Fruit fly (Drosophila melanogaster): Measurements from ENCODE around the gene CG13288.

CG13288 gene

DNA sequence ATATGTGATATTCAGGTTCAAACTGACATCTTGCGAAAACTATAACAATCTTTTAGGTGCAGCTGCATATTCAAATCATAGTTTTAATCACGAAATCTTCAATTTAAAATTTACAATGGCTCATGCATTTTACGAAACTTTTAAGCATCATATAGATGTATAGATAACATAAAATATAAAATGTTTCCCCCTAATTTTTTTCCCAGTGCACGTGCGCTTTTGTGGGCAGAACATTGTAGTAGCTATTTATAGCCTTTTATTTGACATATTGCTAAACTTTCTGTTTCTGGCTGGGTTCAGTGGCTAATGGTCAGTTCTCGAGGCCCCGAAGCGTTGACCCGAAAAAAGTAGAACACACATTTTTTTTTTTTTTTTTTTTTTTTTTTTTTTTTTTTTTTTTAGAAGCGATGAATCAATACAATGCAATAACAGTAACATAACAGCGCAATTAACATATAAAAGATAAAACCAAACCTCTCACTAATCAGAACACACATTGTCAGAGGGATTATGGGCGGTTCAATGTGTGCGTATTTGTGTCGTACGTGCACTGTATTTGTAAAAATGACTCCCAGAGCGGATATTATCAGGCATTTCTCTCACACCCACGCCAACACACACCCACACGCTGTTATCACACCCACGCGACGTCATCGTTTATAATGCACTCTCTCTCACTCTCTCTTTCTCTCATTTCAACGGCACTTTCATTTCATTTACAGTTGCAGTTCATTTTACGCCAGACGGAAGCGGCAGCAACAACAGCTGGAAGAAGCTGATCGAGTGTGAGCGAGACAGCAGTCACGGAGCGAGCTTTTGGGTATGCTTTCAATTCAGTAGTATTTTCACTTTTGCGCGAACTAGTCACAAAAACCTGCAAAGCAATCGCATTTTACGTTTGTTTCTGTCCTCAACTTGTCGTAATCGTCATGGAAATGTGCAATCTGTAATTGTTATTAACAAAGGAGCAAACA is 19.1 kb downstream of the CG13288 start (continued):
- TF ChIP-seq dpn (GFP tag; optimal IDR thresholded peaks at IDR 0.05) (peak; percentile 19 to 46), gt (GFP tag; IDR thresholded peaks at IDR 0.05) (no peak), knrl (GFP tag; IDR thresholded peaks at IDR 0.05; ENCODE audit: partially characterized antibody) (no peak), Gsc (GFP tag; IDR thresholded peaks at IDR 0.05) (no peak), kah (GFP tag; optimal IDR thresholded peaks at IDR 0.05) (no peak), Med (GFP tag) (peak; percentile 81), CG9215 (GFP tag; IDR thresholded peaks at IDR 0.05) (no peak)

DNA sequence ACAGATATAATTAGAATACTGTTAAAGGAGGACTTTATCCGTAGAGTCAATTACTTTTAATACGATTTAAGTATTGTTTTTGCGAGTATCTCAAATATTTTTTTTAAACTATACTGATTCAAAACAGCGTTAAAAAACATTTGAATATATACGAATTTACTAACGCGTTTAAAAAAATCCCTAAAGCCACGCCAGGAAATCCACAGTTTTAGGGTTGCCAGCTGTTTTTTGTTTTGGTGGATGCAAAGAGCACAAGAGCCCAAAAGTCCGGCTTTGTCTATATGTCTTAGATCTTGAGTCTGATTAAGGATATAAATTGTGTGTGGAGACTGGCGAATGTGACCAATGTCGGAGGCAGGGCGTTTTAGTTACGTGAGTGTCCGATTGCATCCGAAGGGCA is 20.4 kb downstream of the CG13288 start:
- TF ChIP-seq Lhr (GFP tag; optimal IDR thresholded peaks at IDR 0.05) (peak; percentile 2), CG14710 (tag; optimal IDR thresholded peaks at IDR 0.05) (peak; percentile 8), tll (GFP tag; optimal IDR thresholded peaks at IDR 0.05) (no peak), Hey (tag; optimal IDR thresholded peaks at IDR 0.05) (no peak), CG15514 (GFP tag; optimal IDR thresholded peaks at IDR 0.05) (peak; percentile 87), MBD-R2 (GFP tag; IDR thresholded peaks at IDR 0.05) (peak; percentile 53; the same call in 1 of the 2 replicates), CG33213 (GFP tag; optimal IDR thresholded peaks at IDR 0.05) (peak; percentile 36), sens (GFP tag) (peak; percentile 78), CG1233 (GFP tag; optimal IDR thresholded peaks at IDR 0.05) (no peak), row (GFP tag; IDR thresholded peaks at IDR 0.05) (peak; percentile 29; the same call in 1 of the 3 replicates), CG17829 (tag; optimal IDR thresholded peaks at IDR 0.05) (peak; percentile 8), Med (GFP tag) (peak; percentile 30), CG13287 (GFP tag; IDR thresholded peaks at IDR 0.05; ENCODE audit: partially characterized antibody) (peak; percentile 13; the same call in 1 of the 2 replicates), CG8290 (GFP tag; optimal IDR thresholded peaks at IDR 0.05) (peak; percentile 3), CG8290 (tag; optimal IDR thresholded peaks at IDR 0.05) (no peak), Dp (GFP tag; optimal IDR thresholded peaks at IDR 0.05) (peak; percentile 46), MESR4 (GFP tag; optimal IDR thresholded peaks at IDR 0.05) (peak; percentile 17), Myb (GFP tag; optimal IDR thresholded peaks at IDR 0.05) (peak; percentile 82), ttk (GFP tag; IDR thresholded peaks at IDR 0.05) (no peak), pzg (GFP tag; optimal IDR thresholded peaks at IDR 0.05) (peak; percentile 34), gfzf (GFP tag; optimal IDR thresholded peaks at IDR 0.05) (peak; percentile 76), Nf-YC (tag; optimal IDR thresholded peaks at IDR 0.05) (peak; percentile 2), CoRest (tag; optimal IDR thresholded peaks at IDR 0.05) (peak; percentile 17), CG9797 (GFP tag; optimal IDR thresholded peaks at IDR 0.05) (peak; percentile 53), grau (tag; optimal IDR thresholded peaks at IDR 0.05) (no peak), CG11504 (tag; optimal IDR thresholded peaks at IDR 0.05) (peak; percentile 5), CG6813 (GFP tag; optimal IDR thresholded peaks at IDR 0.05) (no peak), BEAF-32 (GFP tag; optimal IDR thresholded peaks at IDR 0.05) (peak; percentile 19), Atf6 (GFP tag; IDR thresholded peaks at IDR 0.05) (peak; percentile 15; the same call in 1 of the 2 replicates), pfk (GFP tag; optimal IDR thresholded peaks at IDR 0.05) (no peak), YL-1 (GFP tag; optimal IDR thresholded peaks at IDR 0.05) (peak; percentile 34), pita (GFP tag; optimal IDR thresholded peaks at IDR 0.05) (no peak), H2.0 (GFP tag; IDR thresholded peaks at IDR 0.05) (0 out of 2 replicates have a peak, but pooled peaks have one; percentile 23), CG2116 (GFP tag; optimal IDR thresholded peaks at IDR 0.05) (peak; percentile 51), phol (tag; optimal IDR thresholded peaks at IDR 0.05) (peak; percentile 24), CrebB (tag; optimal IDR thresholded peaks at IDR 0.05) (no peak), E2f2 (GFP tag; IDR thresholded peaks at IDR 0.05) (peak; percentile 57), crp (GFP tag; optimal IDR thresholded peaks at IDR 0.05) (peak in 1 of 2 experiments; percentile 33), NC2β (GFP tag; optimal IDR thresholded peaks at IDR 0.05) (no peak), Rfx (GFP tag; IDR thresholded peaks at IDR 0.05) (peak; percentile 11; the same call in 1 of the 2 replicates)
